Fruit fly (Drosophila melanogaster): ENCODE data around the gene CG5910.

DNA sequence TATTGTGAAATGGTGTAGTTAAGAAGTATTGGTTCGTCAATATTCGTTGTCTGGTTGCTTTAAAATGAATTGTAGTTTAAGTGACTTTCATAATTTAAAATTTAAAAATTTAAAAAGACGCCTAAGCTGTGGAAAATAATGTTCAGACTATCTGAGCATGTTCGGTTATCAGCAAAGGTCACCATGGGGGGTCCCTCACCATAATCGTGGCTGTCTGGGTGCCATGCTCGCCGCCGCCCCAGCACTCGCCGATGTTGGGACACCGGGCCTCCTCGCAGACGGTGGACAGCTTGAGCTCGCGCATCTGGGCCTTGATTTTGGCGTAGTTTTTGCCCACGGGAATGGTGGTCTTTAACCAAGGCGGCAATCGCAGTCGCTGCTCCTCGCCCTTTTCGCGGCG, 10.6 kb upstream of the CG5910 start:
- TF ChIP-seq dsf (GFP tag; optimal IDR thresholded peaks at IDR 0.05; ENCODE audit: borderline replicate concordance) (no peak), sage (GFP tag; optimal IDR thresholded peaks at IDR 0.05) (no peak), h (GFP tag; optimal IDR thresholded peaks at IDR 0.05) (no peak), Myc (optimal IDR thresholded peaks at IDR 0.05) (no peak), HLH106 (tag; optimal IDR thresholded peaks at IDR 0.05) (no peak), CrebA (GFP tag; optimal IDR thresholded peaks at IDR 0.05; ENCODE audit: borderline replicate concordance) (no peak), OdsH (GFP tag; optimal IDR thresholded peaks at IDR 0.05) (no peak), rgr (GFP tag; optimal IDR thresholded peaks at IDR 0.05) (no peak)
